Worm (Caenorhabditis elegans) whole organism, young adult: ENCODE data around the gene cex-2.

Experiments
- ama-1 ChIP-seq, 3 experiments: fragments of 150-350 bp in 1 of 3; sonication (generic microtip) in 2 of 3; optimal IDR thresholded peaks; 2 replicates each; lab custom pipeline; 2014 to 2018; ENCODE audit warnings: missing biosample characterization in 2 of 3, missing genetic modification characterization in 2 of 3, missing genetic modification reagents in 2 of 3
- cebp-2 ChIP-seq: fragments of 200-800 bp; sonication (Bioruptor generic); IDR thresholded peaks from 2 replicates; pipeline ENCODE4 v1.3.6; 2022; ENCODE audit warnings: missing genetic modification characterization, missing compliant biosample characterization
- gei-17 ChIP-seq: fragments of 200-800 bp; sonication (Bioruptor generic); optimal IDR thresholded peaks from 2 replicates; lab custom pipeline; 2018; ENCODE audit warnings: mild to moderate bottlenecking, missing genetic modification characterization, missing compliant biosample characterization
- hlh-26 ChIP-seq: fragments of 200-800 bp; sonication (Bioruptor generic); conservative IDR thresholded peaks from 2 replicates; pipeline ENCODE4 v1.3.6; 2022; ENCODE audit warnings: missing genetic modification reagents, missing genetic modification characterization, missing compliant biosample characterization
- let-607 ChIP-seq, 2 experiments: fragments of 200-800 bp in 1 of 2; sonication (Bioruptor generic) in 1 of 2; sonication (generic microtip) in 1 of 2; optimal IDR thresholded peaks; 2 replicates each; lab custom pipeline; 2016 to 2018; ENCODE audit warnings: mild to moderate bottlenecking in 2 of 2, missing compliant biosample characterization in 2 of 2, missing genetic modification characterization in 2 of 2, moderate library complexity in 2 of 2, missing genotype in 1 of 2
- nfya-1 ChIP-seq: sonication (generic microtip); optimal IDR thresholded peaks from 2 replicates; lab custom pipeline; 2017; ENCODE audit warnings: antibody characterized with exemption, missing compliant biosample characterization, missing genetic modification characterization, borderline replicate concordance; ENCODE audit not compliant: insufficient read depth
- nhr-27 ChIP-seq: fragments of 200-800 bp; sonication (Bioruptor generic); optimal IDR thresholded peaks from 2 replicates; lab custom pipeline; 2018; ENCODE audit warnings: mild to moderate bottlenecking, missing genetic modification characterization, moderate library complexity, missing compliant biosample characterization

ce11 chrII:7808153-7808552 lies 27.1 kb downstream of the cex-2 start:
- no peak for TF ChIP-seq let-607 (tag; optimal IDR thresholded peaks at IDR 0.05; lab: Kevin White, UChicago)
- no peak for TF ChIP-seq cebp-2 (GFP tag; lab: Robert Waterston, UW)
- no peak for TF ChIP-seq nfya-1 (tag; lab: Kevin White, UChicago)
- TF ChIP-seq hlh-26 (GFP tag; lab: Robert Waterston, UW): no peak
- TF ChIP-seq ama-1 (optimal IDR thresholded peaks at IDR 0.05; lab: Kevin White, UChicago): no peak
- no peak for TF ChIP-seq ama-1 (GFP tag; optimal IDR thresholded peaks at IDR 0.05; lab: Kevin White, UChicago)
- no peak for TF ChIP-seq gei-17 (GFP tag; lab: Kevin White, UChicago)
- no peak for TF ChIP-seq nhr-27
